Fruit fly (Drosophila melanogaster): ENCODE results near the gene CG13031.

CG13031 gene

DNA sequence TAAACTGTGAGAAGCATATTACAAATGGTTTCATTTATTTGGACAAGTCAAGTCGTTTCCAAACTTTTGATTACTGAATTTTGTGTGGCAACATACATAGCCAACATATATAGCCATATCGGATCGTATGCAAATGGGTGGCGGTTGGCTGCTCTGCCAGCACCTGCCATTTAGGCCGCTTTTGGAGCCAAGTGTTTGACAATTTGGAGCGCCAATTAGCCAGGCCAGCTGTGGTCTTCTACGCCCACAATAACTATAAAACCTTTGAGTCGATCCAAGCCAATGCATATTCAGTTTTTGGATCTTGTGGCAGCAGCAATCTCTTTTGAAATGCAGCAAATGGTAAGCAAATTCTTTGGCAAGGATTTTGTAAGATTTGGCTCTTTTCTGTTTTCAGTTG lies at the start of gene CG13031:
Gene CG13031, plus strand, starts transcription at position 301 of the 400 bp plus-strand sequence.
- TF ChIP-seq Myc (optimal IDR thresholded peaks at IDR 0.05) (no peak), psq (optimal IDR thresholded peaks at IDR 0.05) (no peak), insv (optimal IDR thresholded peaks at IDR 0.05) (no peak), Sin3A (optimal IDR thresholded peaks at IDR 0.05) (no peak), h (optimal IDR thresholded peaks at IDR 0.05) (no peak), ttk (optimal IDR thresholded peaks at IDR 0.05) (no peak)

dm6 chr3L:16679492-16680120 lies 45.1 kb upstream of the CG13031 start:
- TF ChIP-seq ttk (optimal IDR thresholded peaks at IDR 0.05) (no peak), h (optimal IDR thresholded peaks at IDR 0.05) (no peak), Sin3A (optimal IDR thresholded peaks at IDR 0.05) (no peak), psq (optimal IDR thresholded peaks at IDR 0.05) (no peak), Myc (optimal IDR thresholded peaks at IDR 0.05) (no peak), insv (optimal IDR thresholded peaks at IDR 0.05) (no peak)

- TF ChIP-seq Myc (optimal IDR thresholded peaks at IDR 0.05) (no peak), psq (optimal IDR thresholded peaks at IDR 0.05) (no peak), insv (optimal IDR thresholded peaks at IDR 0.05) (no peak), Sin3A (optimal IDR thresholded peaks at IDR 0.05) (no peak), h (optimal IDR thresholded peaks at IDR 0.05) (no peak), ttk (optimal IDR thresholded peaks at IDR 0.05) (no peak)
Observed at dm6 chr3L:16682371-16682770, 42.3 kb upstream of the CG13031 start.

DNA sequence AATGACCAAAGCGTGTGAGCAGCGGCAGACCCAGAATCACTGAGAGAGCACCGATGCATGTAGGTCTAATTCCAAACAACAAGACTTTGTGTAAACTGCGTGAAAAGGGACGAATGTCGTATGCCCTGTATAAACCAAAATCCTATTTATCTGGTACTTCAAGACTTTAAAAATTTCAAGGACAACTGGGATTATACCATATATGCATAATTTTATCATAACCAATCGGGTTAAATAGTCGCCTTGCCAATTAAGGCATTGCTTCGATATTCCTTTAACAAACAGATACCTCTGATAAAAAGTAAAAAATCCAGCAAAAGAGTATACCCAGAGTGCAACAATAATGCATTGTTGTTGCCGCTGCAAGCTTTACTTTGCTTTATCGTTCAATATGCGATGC lies 41.7 kb upstream of the CG13031 start:
- TF ChIP-seq Sin3A (optimal IDR thresholded peaks at IDR 0.05) (no peak), h (optimal IDR thresholded peaks at IDR 0.05) (no peak), ttk (optimal IDR thresholded peaks at IDR 0.05) (no peak), Myc (optimal IDR thresholded peaks at IDR 0.05) (no peak)

DNA sequence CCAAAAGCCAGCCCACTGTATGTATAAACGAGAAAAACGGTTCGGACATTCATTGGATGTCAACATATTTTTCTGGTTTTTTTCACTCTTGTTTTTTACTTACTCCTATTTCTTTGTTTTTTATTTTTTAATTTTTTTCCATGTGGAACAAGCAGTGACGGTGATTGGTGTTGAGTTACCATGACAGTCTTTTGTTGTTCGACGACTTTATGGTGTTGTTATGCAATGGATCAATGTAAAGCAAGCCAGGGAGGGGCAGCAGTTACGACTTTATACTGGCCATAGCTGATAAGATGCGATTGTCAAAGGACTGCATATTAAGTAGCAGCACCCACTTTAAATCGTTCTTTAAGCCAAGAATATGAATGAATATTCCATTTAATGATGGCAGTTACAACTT lies 35.2 kb upstream of the CG13031 start:
- TF ChIP-seq Myc (optimal IDR thresholded peaks at IDR 0.05) = no peak
- TF ChIP-seq Sin3A (optimal IDR thresholded peaks at IDR 0.05) = no peak
- TF ChIP-seq h (optimal IDR thresholded peaks at IDR 0.05) = no peak
- no peak for TF ChIP-seq psq (optimal IDR thresholded peaks at IDR 0.05)
- no peak for TF ChIP-seq ttk (optimal IDR thresholded peaks at IDR 0.05)
- TF ChIP-seq insv (optimal IDR thresholded peaks at IDR 0.05) = no peak

DNA sequence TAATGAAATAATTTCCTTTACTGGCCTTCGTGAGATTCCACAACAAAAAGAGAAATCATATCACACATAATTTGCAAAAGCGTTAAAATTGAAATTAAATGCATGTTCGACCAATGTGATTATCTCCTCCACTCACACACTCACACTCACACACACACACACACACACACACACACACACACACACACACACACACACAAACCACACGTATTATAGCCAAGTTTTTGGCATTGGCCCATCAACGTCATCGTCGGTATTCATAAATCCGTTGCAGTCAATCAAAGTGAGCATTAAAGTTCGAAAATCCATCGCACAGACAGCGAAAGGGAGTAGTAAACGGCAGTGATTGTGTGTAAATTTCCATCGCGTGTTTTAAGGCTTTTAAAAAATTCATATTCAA lies 34.6 kb upstream of the CG13031 start:
- TF ChIP-seq Sin3A (optimal IDR thresholded peaks at IDR 0.05) (no peak), ttk (optimal IDR thresholded peaks at IDR 0.05) (no peak), Myc (optimal IDR thresholded peaks at IDR 0.05) (no peak), insv (optimal IDR thresholded peaks at IDR 0.05) (no peak), psq (optimal IDR thresholded peaks at IDR 0.05) (no peak), h (optimal IDR thresholded peaks at IDR 0.05) (no peak)

DNA sequence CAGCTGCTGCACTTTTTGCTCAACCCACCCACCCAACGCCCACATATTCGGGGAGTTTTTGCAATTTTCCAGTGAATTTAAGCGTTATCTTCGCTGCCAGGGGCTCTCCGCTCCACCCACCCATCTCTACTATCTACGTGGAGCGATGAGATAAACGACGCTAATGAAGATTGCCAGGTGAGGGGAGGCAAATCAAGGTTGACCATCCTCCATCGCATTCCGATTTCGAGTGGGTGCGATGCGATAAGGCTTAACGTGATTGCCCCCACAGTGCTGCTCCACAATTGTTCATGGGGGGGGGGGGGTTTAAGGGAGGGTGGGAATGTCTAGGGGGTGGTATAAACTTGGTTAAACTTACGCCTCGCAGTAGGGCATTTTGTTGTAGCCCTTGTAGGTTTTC lies 30.8 kb upstream of the CG13031 start:
- TF ChIP-seq Myc (optimal IDR thresholded peaks at IDR 0.05) (no peak), h (optimal IDR thresholded peaks at IDR 0.05) (no peak), insv (optimal IDR thresholded peaks at IDR 0.05) (no peak), Sin3A (optimal IDR thresholded peaks at IDR 0.05) (no peak), ttk (optimal IDR thresholded peaks at IDR 0.05) (no peak)

DNA sequence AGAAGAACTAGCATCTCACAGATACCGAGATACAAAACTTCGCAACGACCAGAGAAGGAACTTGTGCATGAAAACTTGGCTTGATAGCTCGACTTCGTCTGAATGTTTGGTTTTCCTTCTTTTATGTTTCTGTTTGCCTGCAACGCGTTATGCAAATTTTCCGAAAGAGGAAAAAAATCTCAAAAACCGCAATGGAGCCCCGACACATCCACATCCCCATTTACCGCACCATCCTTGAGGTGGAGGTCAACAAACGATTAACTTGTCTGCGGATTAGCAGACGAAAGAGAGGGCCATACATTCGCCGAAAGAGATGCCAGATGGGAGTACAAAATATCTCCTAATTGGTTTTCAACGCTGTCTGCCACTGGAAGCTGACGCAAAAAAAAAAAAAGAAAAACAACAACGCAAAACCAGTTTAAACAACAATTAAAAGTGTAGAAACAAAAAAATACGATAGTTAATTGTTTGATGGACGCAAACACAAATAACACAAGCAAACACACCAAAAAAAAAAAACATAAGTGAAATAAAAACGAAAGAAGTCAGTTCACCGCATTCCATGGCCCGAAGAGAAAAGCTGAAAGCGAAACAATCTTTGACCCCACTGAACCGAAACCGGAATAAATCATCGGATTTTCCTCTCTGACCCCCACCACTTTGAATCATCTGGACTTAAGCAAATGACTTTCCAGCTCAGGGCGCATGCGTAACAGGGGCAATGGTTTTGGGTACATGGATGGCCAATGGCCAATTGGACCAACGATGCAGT lies 29.4 kb upstream of the CG13031 start:
- TF ChIP-seq Myc (optimal IDR thresholded peaks at IDR 0.05) (no peak), h (optimal IDR thresholded peaks at IDR 0.05) (no peak), psq (optimal IDR thresholded peaks at IDR 0.05) (no peak), ttk (optimal IDR thresholded peaks at IDR 0.05) (no peak), insv (optimal IDR thresholded peaks at IDR 0.05) (no peak), Sin3A (optimal IDR thresholded peaks at IDR 0.05) (no peak)

- no peak for TF ChIP-seq Myc (optimal IDR thresholded peaks at IDR 0.05)
- TF ChIP-seq ttk (optimal IDR thresholded peaks at IDR 0.05) = no peak
- no peak for TF ChIP-seq Sin3A (optimal IDR thresholded peaks at IDR 0.05)
- no peak for TF ChIP-seq psq (optimal IDR thresholded peaks at IDR 0.05)
- no peak for TF ChIP-seq insv (optimal IDR thresholded peaks at IDR 0.05)
- no peak for TF ChIP-seq h (optimal IDR thresholded peaks at IDR 0.05)
Observed at dm6 chr3L:16697069-16697468, 27.6 kb upstream of the CG13031 start.

DNA sequence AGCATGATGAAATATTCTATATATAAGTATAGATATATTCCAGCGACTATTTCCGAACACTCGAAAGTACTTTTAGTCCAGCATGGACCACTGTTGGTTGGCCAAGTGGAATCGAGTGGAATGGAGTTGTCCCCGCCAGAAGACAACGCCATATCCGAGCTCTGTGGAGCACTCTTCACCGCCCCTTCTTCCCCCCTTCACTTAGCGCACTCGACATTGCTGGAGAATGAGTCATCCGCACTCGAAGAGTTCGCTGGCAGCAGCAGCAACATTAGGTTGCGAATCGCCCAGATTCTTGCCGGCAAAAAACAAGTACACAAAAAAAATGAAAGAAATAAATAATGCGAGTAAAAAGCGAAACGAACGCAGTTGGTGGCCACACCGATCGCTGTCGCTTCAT lies 26.6 kb upstream of the CG13031 start:
- no peak for TF ChIP-seq ttk (optimal IDR thresholded peaks at IDR 0.05)
- TF ChIP-seq h (optimal IDR thresholded peaks at IDR 0.05) = no peak
- no peak for TF ChIP-seq Myc (optimal IDR thresholded peaks at IDR 0.05)
- no peak for TF ChIP-seq Sin3A (optimal IDR thresholded peaks at IDR 0.05)
- TF ChIP-seq insv (optimal IDR thresholded peaks at IDR 0.05) = no peak
- TF ChIP-seq psq (optimal IDR thresholded peaks at IDR 0.05) = no peak

dm6 chr3L:16699292-16700026 lies 25.2 kb upstream of the CG13031 start:
- TF ChIP-seq insv (optimal IDR thresholded peaks at IDR 0.05) (no peak), ttk (optimal IDR thresholded peaks at IDR 0.05) (no peak), h (optimal IDR thresholded peaks at IDR 0.05) (no peak), psq (optimal IDR thresholded peaks at IDR 0.05) (no peak), Sin3A (optimal IDR thresholded peaks at IDR 0.05) (no peak), Myc (optimal IDR thresholded peaks at IDR 0.05) (no peak)

DNA sequence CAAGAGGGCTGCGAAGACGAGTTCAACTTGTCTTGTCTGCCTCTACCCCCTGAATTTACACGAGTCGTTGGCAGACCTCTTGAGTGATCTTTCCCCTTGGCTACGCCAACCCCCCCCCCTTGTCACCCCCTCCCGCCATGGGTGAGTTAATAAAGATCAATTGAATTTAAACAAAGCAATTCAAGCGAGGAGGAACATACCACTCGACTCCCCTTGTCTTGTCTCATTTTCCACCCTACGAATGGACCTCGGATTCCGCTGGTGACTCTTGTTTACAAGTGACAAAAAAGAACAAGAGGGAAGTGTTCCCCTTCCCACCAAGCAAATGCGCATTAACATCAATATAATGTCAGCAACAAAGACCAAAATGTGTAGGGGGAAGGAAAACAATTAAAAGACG lies 21.8 kb upstream of the CG13031 start:
- TF ChIP-seq psq (optimal IDR thresholded peaks at IDR 0.05) = no peak
- TF ChIP-seq insv (optimal IDR thresholded peaks at IDR 0.05) = no peak
- no peak for TF ChIP-seq Myc (optimal IDR thresholded peaks at IDR 0.05)
- TF ChIP-seq h (optimal IDR thresholded peaks at IDR 0.05) = no peak
- no peak for TF ChIP-seq ttk (optimal IDR thresholded peaks at IDR 0.05)
- no peak for TF ChIP-seq Sin3A (optimal IDR thresholded peaks at IDR 0.05)

Measured in Kc167 (cell line).